Worm (Caenorhabditis elegans): ENCODE measurements around the gene F46C5.7.
A peak's percentile ranks its signal among the peaks of the same experiment; 100 is the strongest.

Gene F46C5.7

ce11 chrII:8884262-8884949, 45.3 kb downstream of the F46C5.7 start, which contains the start of the genes T07D4.5 and ddx-19:
Gene T07D4.5 (minus strand): TSS chrII:8884332.
Gene ddx-19 (plus strand): TSS chrII:8884899.
- TF ChIP-seq nhr-2 (tag; optimal IDR thresholded peaks at IDR 0.05): no peak
- TF ChIP-seq ztf-11 (tag; optimal IDR thresholded peaks at IDR 0.05): no peak
- TF ChIP-seq nhr-12 (tag; optimal IDR thresholded peaks at IDR 0.05): no peak
- no peak for TF ChIP-seq nhr-28 (tag; optimal IDR thresholded peaks at IDR 0.05)
- no peak for TF ChIP-seq sptf-1 (tag; optimal IDR thresholded peaks at IDR 0.05)
- peak; percentile 96 for TF ChIP-seq lsy-2 (tag; optimal IDR thresholded peaks at IDR 0.05)
- no peak for TF ChIP-seq sem-2 (GFP tag; optimal IDR thresholded peaks at IDR 0.05)
- peak; percentile 38 for TF ChIP-seq pha-4 (tag; optimal IDR thresholded peaks at IDR 0.05)
- TF ChIP-seq drap-1 (GFP tag; optimal IDR thresholded peaks at IDR 0.05): no peak
- no peak for TF ChIP-seq snpc-4 (tag; optimal IDR thresholded peaks at IDR 0.05)

DNA sequence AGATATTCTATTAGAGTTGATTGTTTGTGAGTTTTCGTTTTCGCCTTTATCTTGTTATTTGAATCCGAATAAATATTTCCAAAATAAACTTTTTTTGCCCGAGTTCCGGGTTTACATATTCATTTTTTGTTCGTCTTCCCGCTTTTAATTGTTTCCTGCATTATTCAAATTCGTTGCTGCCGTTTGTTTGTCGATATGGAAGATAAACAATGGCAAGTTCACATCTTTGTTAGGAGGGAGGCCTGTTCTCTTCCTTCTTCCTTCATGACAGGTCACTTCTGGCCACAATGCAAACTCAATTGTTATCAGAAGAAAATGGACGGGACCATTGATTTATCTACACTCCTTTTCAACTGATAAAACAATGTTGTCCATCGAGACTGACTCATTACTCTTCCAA, 50.5 kb downstream of the F46C5.7 start:
- TF ChIP-seq nhr-2 (tag; optimal IDR thresholded peaks at IDR 0.05) (no peak), nhr-28 (tag; optimal IDR thresholded peaks at IDR 0.05) (no peak), sptf-1 (tag; optimal IDR thresholded peaks at IDR 0.05) (no peak), unc-62 (GFP tag; optimal IDR thresholded peaks at IDR 0.05) (no peak), unc-120 (tag; optimal IDR thresholded peaks at IDR 0.05; ENCODE audit: poor library complexity, severe bottlenecking) (no peak), unc-39 (tag; optimal IDR thresholded peaks at IDR 0.05) (no peak), ces-1 (GFP tag; optimal IDR thresholded peaks at IDR 0.05) (no peak), hlh-1 (tag; optimal IDR thresholded peaks at IDR 0.05) (no peak), ceh-83 (GFP tag; optimal IDR thresholded peaks at IDR 0.05) (no peak), drap-1 (GFP tag; optimal IDR thresholded peaks at IDR 0.05) (no peak), cnd-1 (tag; optimal IDR thresholded peaks at IDR 0.05) (no peak), nhr-12 (tag; optimal IDR thresholded peaks at IDR 0.05) (no peak), lsy-2 (tag; optimal IDR thresholded peaks at IDR 0.05) (no peak), sem-2 (GFP tag; optimal IDR thresholded peaks at IDR 0.05) (no peak), pha-4 (tag; optimal IDR thresholded peaks at IDR 0.05) (no peak), elt-3 (tag; optimal IDR thresholded peaks at IDR 0.05) (no peak), mls-2 (tag; optimal IDR thresholded peaks at IDR 0.05) (no peak), bed-3 (GFP tag; optimal IDR thresholded peaks at IDR 0.05) (no peak)
